Fruit fly (Drosophila melanogaster) whole organism, embryonic: ENCODE data around the gene Reepl1.
A peak's percentile ranks its signal among the peaks of the same experiment; 100 is the strongest.

Experiments
- CG10431 ChIP-seq: fragments of 200-800 bp; sonication (Bioruptor generic); optimal IDR thresholded peaks from 3 replicates; lab custom pipeline; 2018; ENCODE audit warnings: missing biosample characterization, mild to moderate bottlenecking, missing genetic modification characterization
- CG10462 ChIP-seq: fragments of 200-800 bp; sonication (Bioruptor generic); optimal IDR thresholded peaks from 2 replicates; lab custom pipeline; 2016; ENCODE audit warnings: missing biosample characterization, missing genetic modification characterization
- CG10959 ChIP-seq: fragments of 200-800 bp; sonication (Bioruptor generic); IDR thresholded peaks from 2 replicates; pipeline ENCODE4 v1.3.6; 2022; ENCODE audit warnings: missing biosample characterization, missing genetic modification characterization
- CG12769 ChIP-seq: fragments of 200-800 bp; sonication (Bioruptor generic); optimal IDR thresholded peaks from 2 replicates; lab custom pipeline; 2019; ENCODE audit warnings: missing biosample characterization, mild to moderate bottlenecking, missing genetic modification characterization, moderate library complexity
- CG13296 ChIP-seq: fragments of 200-800 bp; sonication (Bioruptor generic); optimal IDR thresholded peaks from 3 replicates; lab custom pipeline; 2018; ENCODE audit warnings: missing biosample characterization, mild to moderate bottlenecking, missing genetic modification characterization
- CG13894 ChIP-seq: fragments of 200-800 bp; sonication (Bioruptor generic); optimal IDR thresholded peaks from 3 replicates; lab custom pipeline; 2018; ENCODE audit warnings: missing biosample characterization, mild to moderate bottlenecking, missing genetic modification characterization, moderate library complexity
- CG14860 ChIP-seq: fragments of 200-800 bp; sonication (Bioruptor generic); IDR thresholded peaks from 3 replicates; pipeline ENCODE4 v1.3.6; 2022; ENCODE audit warnings: missing biosample characterization, missing genetic modification characterization; ENCODE audit not compliant: partially characterized antibody
- CG16813 ChIP-seq: fragments of 200-800 bp; sonication (Bioruptor generic); IDR thresholded peaks from 3 replicates; pipeline ENCODE4 v1.3.6; 2022; ENCODE audit warnings: missing biosample characterization, missing genetic modification characterization; ENCODE audit not compliant: partially characterized antibody
- CG17568 ChIP-seq: fragments of 200-800 bp; sonication (Bioruptor generic); optimal IDR thresholded peaks from 2 replicates; lab custom pipeline; 2018; ENCODE audit warnings: missing biosample characterization, mild to moderate bottlenecking, missing genetic modification characterization, moderate library complexity
- CG3065 ChIP-seq: fragments of 200-800 bp; sonication (Bioruptor generic); optimal IDR thresholded peaks from 2 replicates; lab custom pipeline; 2016; ENCODE audit warnings: missing biosample characterization, missing genetic modification characterization
- CG31224 ChIP-seq: fragments of 200-800 bp; sonication (Bioruptor generic); IDR thresholded peaks from 2 replicates; pipeline ENCODE4 v1.3.6; 2022; ENCODE audit warnings: missing biosample characterization, missing genetic modification characterization
- CG5180 ChIP-seq: fragments of 200-800 bp; sonication (Bioruptor generic); optimal IDR thresholded peaks from 3 replicates; lab custom pipeline; 2017; ENCODE audit warnings: missing biosample characterization, missing genetic modification characterization, mild to moderate bottlenecking, moderate library complexity, missing genetic modification reagents
- CG5245 ChIP-seq: fragments of 200-800 bp; sonication (Bioruptor generic); optimal IDR thresholded peaks from 3 replicates; lab custom pipeline; 2016; ENCODE audit warnings: missing biosample characterization, missing genetic modification characterization
- CG6765 ChIP-seq: fragments of 200-800 bp; sonication (Bioruptor generic); optimal IDR thresholded peaks from 3 replicates; lab custom pipeline; 2017; ENCODE audit warnings: missing biosample characterization, mild to moderate bottlenecking, missing genetic modification characterization
- CG8765 ChIP-seq: fragments of 200-800 bp; sonication (Bioruptor generic); IDR thresholded peaks from 2 replicates; pipeline ENCODE4 v1.3.6; 2022; ENCODE audit warnings: missing biosample characterization, missing genetic modification characterization
- Dad ChIP-seq: fragments of 200-800 bp; sonication (Bioruptor generic); optimal IDR thresholded peaks from 3 replicates; lab custom pipeline; 2016; ENCODE audit warnings: missing biosample characterization, missing genetic modification characterization
- E2f1 ChIP-seq: fragments of 200-800 bp; sonication (Bioruptor generic); IDR thresholded peaks from 2 replicates; pipeline ENCODE4 v1.3.6; 2022; ENCODE audit warnings: missing biosample characterization, missing genetic modification characterization
- H15 ChIP-seq: fragments of 200-800 bp; sonication (Bioruptor generic); IDR thresholded peaks from 3 replicates; pipeline ENCODE4 v1.3.6; 2022; ENCODE audit warnings: missing biosample characterization, missing genetic modification characterization
- HHEX ChIP-seq: fragments of 200-800 bp; sonication (Bioruptor generic); optimal IDR thresholded peaks from 3 replicates; lab custom pipeline; 2017; ENCODE audit warnings: missing biosample characterization, mild to moderate bottlenecking, missing genetic modification characterization, missing genetic modification reagents
- Hmr ChIP-seq: fragments of 200-800 bp; sonication (Bioruptor generic); optimal IDR thresholded peaks from 3 replicates; lab custom pipeline; 2017; ENCODE audit warnings: mild to moderate bottlenecking, missing biosample characterization, missing genetic modification reagents, missing genetic modification characterization
- Max ChIP-seq: fragments of 200-800 bp; sonication (Bioruptor generic); optimal IDR thresholded peaks from 2 replicates; lab custom pipeline; 2016; ENCODE audit warnings: missing biosample characterization, mild to moderate bottlenecking, missing genetic modification characterization
- PHDP ChIP-seq: fragments of 200-800 bp; sonication (Bioruptor generic); optimal IDR thresholded peaks from 3 replicates; lab custom pipeline; 2018; ENCODE audit warnings: missing biosample characterization, mild to moderate bottlenecking, missing genetic modification characterization, moderate library complexity
- Sry-δ ChIP-seq: fragments of 200-800 bp; sonication (Bioruptor generic); optimal IDR thresholded peaks from 2 replicates; lab custom pipeline; 2016; ENCODE audit warnings: missing biosample characterization, missing genetic modification characterization
- Taf1 ChIP-seq: fragments of 200-800 bp; sonication (Bioruptor generic); IDR thresholded peaks from 2 replicates; pipeline ENCODE4 v1.3.6; 2022; ENCODE audit warnings: missing biosample characterization, missing genetic modification characterization
- Trl ChIP-seq, 3 experiments: fragments of >200 bp in 2 of 3; fragments of 200-800 bp in 1 of 3; sonication (Bioruptor generic) in 1 of 3; optimal IDR thresholded peaks; 2 replicates in 1 of 3; 3 replicates in 2 of 3; lab custom pipeline; 2016 to 2017; ENCODE audit warnings: missing biosample characterization in 1 of 3, missing genetic modification characterization in 1 of 3
- Vsx1 ChIP-seq: fragments of 200-800 bp; sonication (Bioruptor generic); optimal IDR thresholded peaks from 2 replicates; lab custom pipeline; 2017; ENCODE audit warnings: missing biosample characterization, mild to moderate bottlenecking, missing genetic modification characterization, missing genetic modification reagents
- ap ChIP-seq: fragments of 200-800 bp; sonication (Bioruptor generic); IDR thresholded peaks from 2 replicates; pipeline ENCODE4 v1.3.6; 2022; ENCODE audit warnings: missing biosample characterization, missing genetic modification characterization
- chn ChIP-seq: fragments of 200-800 bp; sonication (Bioruptor generic); optimal IDR thresholded peaks from 2 replicates; lab custom pipeline; 2016; ENCODE audit warnings: missing biosample characterization, missing genetic modification characterization
- crol ChIP-seq: fragments of 200-800 bp; sonication (Bioruptor generic); IDR thresholded peaks from 2 replicates; pipeline ENCODE4 v1.3.6; 2022; ENCODE audit warnings: missing biosample characterization, missing genetic modification characterization
- danr ChIP-seq: fragments of 200-800 bp; sonication (Bioruptor generic); IDR thresholded peaks from 2 replicates; pipeline ENCODE4 v1.3.6; 2022; ENCODE audit warnings: missing biosample characterization, missing genetic modification characterization
- dati ChIP-seq: fragments of 200-800 bp; sonication (Bioruptor generic); IDR thresholded peaks from 2 replicates; pipeline ENCODE4 v1.3.6; 2022; ENCODE audit warnings: missing biosample characterization, missing genetic modification characterization
- dimm ChIP-seq: fragments of 200-800 bp; sonication (Bioruptor generic); IDR thresholded peaks from 2 replicates; pipeline ENCODE4 v1.3.6; 2022; ENCODE audit warnings: missing biosample characterization, missing genetic modification characterization
- dmrt99B ChIP-seq: fragments of 200-800 bp; sonication (Bioruptor generic); optimal IDR thresholded peaks from 2 replicates; lab custom pipeline; 2018; ENCODE audit warnings: missing biosample characterization, mild to moderate bottlenecking, missing genetic modification characterization, moderate library complexity
- fd96Cb ChIP-seq: fragments of 200-800 bp; sonication (Bioruptor generic); optimal IDR thresholded peaks from 2 replicates; lab custom pipeline; 2018; ENCODE audit warnings: missing biosample characterization, mild to moderate bottlenecking, missing genetic modification characterization, moderate library complexity
- gem ChIP-seq: fragments of 200-800 bp; sonication (Bioruptor generic); optimal IDR thresholded peaks from 2 replicates; lab custom pipeline; 2019; ENCODE audit warnings: missing biosample characterization, mild to moderate bottlenecking, missing genetic modification characterization, moderate library complexity
- gro ChIP-seq: fragments of 200-800 bp; sonication (Bioruptor generic); optimal IDR thresholded peaks from 2 replicates; lab custom pipeline; 2016; ENCODE audit warnings: missing biosample characterization, missing genetic modification characterization
- hb ChIP-seq: fragments of 200-800 bp; sonication (Bioruptor generic); IDR thresholded peaks from 3 replicates; pipeline ENCODE4 v1.3.6; 2022; ENCODE audit warnings: missing biosample characterization, missing genetic modification characterization; ENCODE audit not compliant: partially characterized antibody
- luna ChIP-seq: fragments of 200-800 bp; sonication (Bioruptor generic); optimal IDR thresholded peaks from 2 replicates; lab custom pipeline; 2016; ENCODE audit warnings: missing biosample characterization, missing genetic modification characterization
- nmo ChIP-seq: fragments of 200-800 bp; sonication (Bioruptor generic); optimal IDR thresholded peaks from 2 replicates; lab custom pipeline; 2018; ENCODE audit warnings: missing biosample characterization, mild to moderate bottlenecking, missing genetic modification characterization, moderate library complexity
- p53 ChIP-seq: fragments of 200-800 bp; sonication (Bioruptor generic); optimal IDR thresholded peaks from 2 replicates; lab custom pipeline; 2016; ENCODE audit warnings: missing biosample characterization, missing genetic modification characterization
- phol ChIP-seq: fragments of 200-800 bp; sonication (Bioruptor generic); optimal IDR thresholded peaks from 3 replicates; lab custom pipeline; 2018; ENCODE audit warnings: missing biosample characterization, mild to moderate bottlenecking, missing genetic modification characterization, moderate library complexity
- prd ChIP-seq, 3 experiments: fragments of >200 bp in 2 of 3; fragments of 200-800 bp in 1 of 3; sonication (Bioruptor generic) in 1 of 3; optimal IDR thresholded peaks in 2 of 3; IDR thresholded peaks in 1 of 3; 2 replicates in 2 of 3; 3 replicates in 1 of 3; pipeline versions ENCODE4 v1.3.6 to Lab custom; 2017 to 2022; ENCODE audit warnings: missing biosample characterization in 1 of 3, missing genetic modification characterization in 1 of 3
- ranshi ChIP-seq: fragments of 200-800 bp; sonication (Bioruptor generic); IDR thresholded peaks from 2 replicates; pipeline ENCODE4 v1.3.6; 2022; ENCODE audit warnings: missing biosample characterization, missing genetic modification characterization
- repo ChIP-seq: fragments of 200-800 bp; sonication (Bioruptor generic); optimal IDR thresholded peaks from 2 replicates; lab custom pipeline; 2016; ENCODE audit warnings: missing biosample characterization, missing genetic modification characterization
- sob ChIP-seq: fragments of 200-800 bp; sonication (Bioruptor generic); IDR thresholded peaks from 2 replicates; pipeline ENCODE4 v1.3.6; 2022; ENCODE audit warnings: missing biosample characterization, missing genetic modification characterization
- trem ChIP-seq: fragments of 200-800 bp; optimal IDR thresholded peaks from 3 replicates; lab custom pipeline; 2019; ENCODE audit warnings: missing biosample characterization, mild to moderate bottlenecking, missing genetic modification characterization, moderate library complexity
- wek ChIP-seq: fragments of 200-800 bp; sonication (Bioruptor generic); optimal IDR thresholded peaks from 3 replicates; lab custom pipeline; 2018; ENCODE audit warnings: missing biosample characterization, mild to moderate bottlenecking, missing genetic modification characterization, moderate library complexity
- zen ChIP-seq: fragments of 200-800 bp; sonication (Bioruptor generic); optimal IDR thresholded peaks from 3 replicates; lab custom pipeline; 2018; ENCODE audit warnings: missing biosample characterization, mild to moderate bottlenecking, missing genetic modification characterization, moderate library complexity

Gene Reepl1

DNA sequence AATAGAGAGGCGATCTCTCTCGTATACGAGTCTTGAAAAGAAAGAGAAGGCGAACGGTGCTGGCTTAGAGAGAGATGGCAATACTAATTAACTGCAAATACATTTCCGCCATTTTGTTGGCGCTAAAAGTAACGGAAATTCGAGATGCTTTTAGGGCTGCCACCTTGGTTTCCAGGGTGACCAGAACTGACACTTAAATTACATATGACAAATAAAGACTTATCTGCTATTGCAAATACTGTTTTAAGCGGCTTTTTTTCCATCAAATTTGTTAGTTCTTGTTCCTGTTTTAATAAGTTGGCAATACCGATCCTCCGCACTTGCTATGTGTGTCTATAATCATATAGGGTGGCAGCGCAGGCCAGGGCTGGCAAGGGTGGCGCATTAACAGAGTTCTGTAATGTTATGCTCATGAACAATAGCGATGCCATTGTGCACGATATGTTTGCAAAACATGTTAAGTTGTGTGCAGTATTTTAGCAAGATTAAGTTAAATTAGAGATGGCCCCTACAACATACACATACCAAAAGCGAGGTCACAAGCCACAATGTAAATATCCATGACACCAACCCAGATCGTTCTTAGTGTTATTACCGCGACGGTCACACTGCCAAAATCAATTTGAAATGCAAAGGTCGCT lies 7.8 kb downstream of the Reepl1 start, which contains the start of gene nod (continued):
- no peak for TF ChIP-seq Trl (optimal IDR thresholded peaks at IDR 0.05; lab: Kevin White, UChicago)
- TF ChIP-seq Trl (GFP tag; optimal IDR thresholded peaks at IDR 0.05; lab: Kevin White, UChicago) = peak; percentile 63
- TF ChIP-seq CG13894 (tag; lab: Kevin White, UChicago) = peak; percentile 66
- peak; percentile 61 for TF ChIP-seq p53 (GFP tag; lab: Kevin White, UChicago)
- peak; percentile 60 for TF ChIP-seq zen (tag; lab: Kevin White, UChicago)
- TF ChIP-seq dimm = no peak
- TF ChIP-seq CG16813 (GFP tag; lab: Robert Waterston, UW) = peak; percentile 63
- TF ChIP-seq nmo = peak; percentile 64
- TF ChIP-seq CG3065 (GFP tag; lab: Kevin White, UChicago) = peak; percentile 42
- TF ChIP-seq H15 (GFP tag; lab: Robert Waterston, UW) = no peak
- peak; percentile 46 for TF ChIP-seq CG6765 (GFP tag; lab: Kevin White, UChicago)
- TF ChIP-seq CG8765 (GFP tag; lab: Robert Waterston, UW) = no peak
- TF ChIP-seq CG5245 (GFP tag; lab: Kevin White, UChicago) = no peak
- peak; percentile 69 for TF ChIP-seq HHEX
- TF ChIP-seq CG14860 (GFP tag; lab: Robert Waterston, UW) = no peak; the same call in 2 of the 3 replicates
- TF ChIP-seq phol (tag; lab: Kevin White, UChicago) = peak; percentile 99
- TF ChIP-seq Dad (GFP tag; lab: Kevin White, UChicago) = peak; percentile 51
- peak; percentile 86 for TF ChIP-seq Hmr
- peak; percentile 36 for TF ChIP-seq repo (GFP tag; lab: Kevin White, UChicago)
- no peak for TF ChIP-seq Taf1 (GFP tag; lab: Robert Waterston, UW)
- TF ChIP-seq chn (GFP tag; lab: Kevin White, UChicago) = peak; percentile 54
- peak; percentile 71 for TF ChIP-seq CG13296 (GFP tag; lab: Kevin White, UChicago)
- TF ChIP-seq Sry-δ (GFP tag; lab: Kevin White, UChicago) = peak; percentile 97
- peak; percentile 45 for TF ChIP-seq fd96Cb (tag; lab: Kevin White, UChicago)
- TF ChIP-seq CG10959 = no peak
- TF ChIP-seq CG12769 = peak; percentile 73
- TF ChIP-seq CG10462 (GFP tag; lab: Kevin White, UChicago) = peak; percentile 37
- TF ChIP-seq CG10431 (GFP tag; lab: Kevin White, UChicago) = no peak
- no peak for TF ChIP-seq dati (GFP tag; lab: Robert Waterston, UW)
- TF ChIP-seq Max (GFP tag; lab: Kevin White, UChicago) = no peak
- TF ChIP-seq CG5180 (GFP tag; lab: Kevin White, UChicago) = no peak
- TF ChIP-seq prd (optimal IDR thresholded peaks at IDR 0.05; lab: Kevin White, UChicago) = no peak
- peak; percentile 68; the same call in 2 of the 3 replicates for TF ChIP-seq prd (GFP tag; IDR thresholded peaks at IDR 0.05; lab: Robert Waterston, UW)
- TF ChIP-seq Vsx1 (GFP tag; lab: Kevin White, UChicago) = no peak
- TF ChIP-seq sob = peak; percentile 55; the same call in 1 of the 2 replicates
- no peak for TF ChIP-seq hb (GFP tag; lab: Robert Waterston, UW)
- peak; percentile 90 for TF ChIP-seq trem (tag; lab: Kevin White, UChicago)
- peak; percentile 78 for TF ChIP-seq gro (GFP tag; lab: Kevin White, UChicago)
- TF ChIP-seq ap (GFP tag; lab: Robert Waterston, UW) = peak; percentile 48
- TF ChIP-seq danr (GFP tag; lab: Robert Waterston, UW) = 0 out of 2 replicates have a peak, but pooled peaks have one; percentile 17
- TF ChIP-seq gem = peak; percentile 75
- peak; percentile 59 for TF ChIP-seq PHDP
- TF ChIP-seq luna (GFP tag; lab: Kevin White, UChicago) = peak; percentile 36
- TF ChIP-seq crol (GFP tag; lab: Robert Waterston, UW) = no peak
- no peak for TF ChIP-seq CG31224 (GFP tag; lab: Robert Waterston, UW)
- peak; percentile 72; the same call in 1 of the 2 replicates for TF ChIP-seq ranshi (GFP tag; lab: Robert Waterston, UW)
- peak; percentile 65 for TF ChIP-seq dmrt99B (tag; lab: Kevin White, UChicago)
- TF ChIP-seq CG17568 = no peak
- peak; percentile 52; the same call in 1 of the 2 replicates for TF ChIP-seq E2f1 (GFP tag; lab: Robert Waterston, UW)
- no peak for TF ChIP-seq wek
